Fruit fly (Drosophila melanogaster) whole organism, embryonic: ENCODE results near the gene CG10866.
A peak's percentile ranks its signal among the peaks of the same experiment; 100 is the strongest.

Experiments used
- Ada2b ChIP-seq: fragments of 200-800 bp; sonication (Bioruptor generic); IDR thresholded peaks from 2 replicates; pipeline ENCODE4 v1.3.6; 2022; ENCODE audit warnings: missing biosample characterization, missing genetic modification characterization
- Bteb2 ChIP-seq: fragments of 200-800 bp; sonication (Bioruptor generic); optimal IDR thresholded peaks from 2 replicates; lab custom pipeline; 2016; ENCODE audit warnings: missing biosample characterization, missing genetic modification characterization
- CG12219 ChIP-seq: fragments of 200-800 bp; sonication (Bioruptor generic); optimal IDR thresholded peaks from 3 replicates; lab custom pipeline; 2018; ENCODE audit warnings: missing biosample characterization, mild to moderate bottlenecking, missing genetic modification characterization
- CG14050 ChIP-seq: fragments of 200-800 bp; sonication (Bioruptor generic); IDR thresholded peaks from 3 replicates; pipeline ENCODE4 v1.3.6; 2022; ENCODE audit warnings: missing biosample characterization, missing genetic modification characterization
- CG1647 ChIP-seq: fragments of 200-800 bp; sonication (Bioruptor generic); optimal IDR thresholded peaks from 3 replicates; lab custom pipeline; 2016; ENCODE audit warnings: missing biosample characterization, missing genetic modification characterization
- CG17359 ChIP-seq: fragments of 200-800 bp; sonication (Bioruptor generic); optimal IDR thresholded peaks from 3 replicates; lab custom pipeline; 2018; ENCODE audit warnings: missing biosample characterization, mild to moderate bottlenecking, missing genetic modification characterization, moderate library complexity
- CG1832 ChIP-seq: fragments of 200-800 bp; sonication (Bioruptor generic); optimal IDR thresholded peaks from 2 replicates; lab custom pipeline; 2017; ENCODE audit warnings: missing biosample characterization, mild to moderate bottlenecking, missing genetic modification characterization, inconsistent platforms
- CG18619 ChIP-seq: fragments of 200-800 bp; sonication (Bioruptor generic); optimal IDR thresholded peaks from 3 replicates; lab custom pipeline; 2017; ENCODE audit warnings: missing biosample characterization, mild to moderate bottlenecking, missing genetic modification characterization
- CG2202 ChIP-seq: fragments of 200-800 bp; sonication (Bioruptor generic); optimal IDR thresholded peaks from 2 replicates; lab custom pipeline; 2018; ENCODE audit warnings: missing biosample characterization, mild to moderate bottlenecking, missing genetic modification characterization
- CG2875 ChIP-seq: fragments of 200-800 bp; sonication (Bioruptor generic); optimal IDR thresholded peaks from 2 replicates; lab custom pipeline; 2017; ENCODE audit warnings: missing biosample characterization, mild to moderate bottlenecking, missing genetic modification characterization, missing genetic modification reagents
- CG2889 ChIP-seq: fragments of 200-800 bp; sonication (Bioruptor generic); IDR thresholded peaks from 3 replicates; pipeline ENCODE4 v1.3.6; 2022; ENCODE audit warnings: missing biosample characterization, missing genetic modification characterization
- CG33213 ChIP-seq: fragments of 200-800 bp; sonication (Bioruptor generic); optimal IDR thresholded peaks from 3 replicates; lab custom pipeline; 2016; ENCODE audit warnings: missing biosample characterization, missing genetic modification characterization
- CG34224 ChIP-seq: fragments of 200-800 bp; sonication (Bioruptor generic); IDR thresholded peaks from 3 replicates; pipeline ENCODE4 v1.3.6; 2022; ENCODE audit warnings: missing biosample characterization, missing genetic modification characterization; ENCODE audit not compliant: partially characterized antibody
- CG34422 ChIP-seq: fragments of 200-800 bp; sonication (Bioruptor generic); IDR thresholded peaks from 3 replicates; pipeline ENCODE4 v1.3.6; 2022; ENCODE audit warnings: missing biosample characterization, missing genetic modification characterization
- CG3847 ChIP-seq: fragments of 200-800 bp; sonication (Bioruptor generic); IDR thresholded peaks from 2 replicates; pipeline ENCODE4 v1.3.6; 2022; ENCODE audit warnings: missing biosample characterization, missing genetic modification characterization
- CG8359 ChIP-seq: fragments of 200-800 bp; sonication (Bioruptor generic); optimal IDR thresholded peaks from 2 replicates; lab custom pipeline; 2017; ENCODE audit warnings: missing biosample characterization, mild to moderate bottlenecking, missing genetic modification characterization, borderline replicate concordance
- CG8388 ChIP-seq: fragments of 200-800 bp; sonication (Bioruptor generic); optimal IDR thresholded peaks from 2 replicates; lab custom pipeline; 2019; ENCODE audit warnings: missing biosample characterization, mild to moderate bottlenecking, missing genetic modification characterization, moderate library complexity
- CG8924 ChIP-seq: fragments of 200-800 bp; optimal IDR thresholded peaks from 3 replicates; lab custom pipeline; 2019; ENCODE audit warnings: missing biosample characterization, mild to moderate bottlenecking, missing genetic modification characterization, moderate library complexity
- Dek ChIP-seq: fragments of 200-800 bp; sonication (Bioruptor generic); optimal IDR thresholded peaks from 3 replicates; lab custom pipeline; 2019; ENCODE audit warnings: missing biosample characterization, mild to moderate bottlenecking, missing genetic modification characterization, moderate library complexity
- HLH4C ChIP-seq: fragments of 200-800 bp; sonication (Bioruptor generic); IDR thresholded peaks from 3 replicates; pipeline ENCODE4 v1.3.6; 2022; ENCODE audit warnings: missing biosample characterization, missing genetic modification characterization; ENCODE audit not compliant: partially characterized antibody
- HLH54F ChIP-seq: fragments of 200-800 bp; sonication (Bioruptor generic); optimal IDR thresholded peaks from 3 replicates; lab custom pipeline; 2016; ENCODE audit warnings: missing biosample characterization, missing genetic modification characterization
- Hand ChIP-seq: fragments of 200-800 bp; sonication (Bioruptor generic); optimal IDR thresholded peaks from 2 replicates; lab custom pipeline; 2017; ENCODE audit warnings: mild to moderate bottlenecking, missing biosample characterization, missing genetic modification reagents, missing genetic modification characterization
- Hmx ChIP-seq: fragments of 200-800 bp; sonication (Bioruptor generic); optimal IDR thresholded peaks from 2 replicates; lab custom pipeline; 2016; ENCODE audit warnings: missing biosample characterization, missing genetic modification characterization
- Hr78 ChIP-seq, 2 experiments: fragments of 200-800 bp in 1 of 2; fragments of >200 bp in 1 of 2; sonication (Bioruptor generic) in 1 of 2; optimal IDR thresholded peaks; 2 replicates each; lab custom pipeline; 2017 to 2019; ENCODE audit warnings: missing biosample characterization in 2 of 2, missing genetic modification characterization in 2 of 2, mild to moderate bottlenecking in 1 of 2, moderate library complexity in 1 of 2
- Kr ChIP-seq: fragments of 200-800 bp; sonication (Bioruptor generic); optimal IDR thresholded peaks from 2 replicates; lab custom pipeline; 2017; ENCODE audit warnings: missing biosample characterization, mild to moderate bottlenecking, missing genetic modification characterization
- Nf-YB ChIP-seq: fragments of 200-800 bp; sonication (Bioruptor generic); optimal IDR thresholded peaks from 3 replicates; lab custom pipeline; 2019; ENCODE audit warnings: missing biosample characterization, mild to moderate bottlenecking, missing genetic modification characterization, moderate library complexity
- Oaz ChIP-seq: fragments of 200-800 bp; sonication (Bioruptor generic); IDR thresholded peaks from 2 replicates; pipeline ENCODE4 v1.3.6; 2022; ENCODE audit warnings: missing biosample characterization, missing genetic modification characterization
- PHDP ChIP-seq: fragments of 200-800 bp; sonication (Bioruptor generic); optimal IDR thresholded peaks from 3 replicates; lab custom pipeline; 2018; ENCODE audit warnings: missing biosample characterization, mild to moderate bottlenecking, missing genetic modification characterization, moderate library complexity
- Sin3A ChIP-seq: fragments of >200 bp; optimal IDR thresholded peaks from 2 replicates; lab custom pipeline; 2018
- Taf1 ChIP-seq: fragments of 200-800 bp; sonication (Bioruptor generic); IDR thresholded peaks from 2 replicates; pipeline ENCODE4 v1.3.6; 2022; ENCODE audit warnings: missing biosample characterization, missing genetic modification characterization
- Vsx1 ChIP-seq: fragments of 200-800 bp; sonication (Bioruptor generic); optimal IDR thresholded peaks from 2 replicates; lab custom pipeline; 2017; ENCODE audit warnings: missing biosample characterization, mild to moderate bottlenecking, missing genetic modification characterization, missing genetic modification reagents
- ac ChIP-seq: fragments of 200-800 bp; sonication (Bioruptor generic); optimal IDR thresholded peaks from 3 replicates; lab custom pipeline; 2017; ENCODE audit warnings: missing biosample characterization, mild to moderate bottlenecking, missing genetic modification characterization
- amos ChIP-seq: fragments of 200-800 bp; sonication (Bioruptor generic); IDR thresholded peaks from 2 replicates; pipeline ENCODE4 v1.3.6; 2022; ENCODE audit warnings: missing biosample characterization, missing genetic modification characterization; ENCODE audit not compliant: partially characterized antibody
- caup ChIP-seq: fragments of 200-800 bp; sonication (Bioruptor generic); optimal IDR thresholded peaks from 3 replicates; lab custom pipeline; 2017; ENCODE audit warnings: missing biosample characterization, mild to moderate bottlenecking, missing genetic modification characterization, moderate library complexity; ENCODE audit not compliant: severe bottlenecking
- cg ChIP-seq: fragments of 200-800 bp; sonication (Bioruptor generic); optimal IDR thresholded peaks from 3 replicates; lab custom pipeline; 2019; ENCODE audit warnings: missing biosample characterization, mild to moderate bottlenecking, missing genetic modification characterization, moderate library complexity
- dmrt99B ChIP-seq: fragments of 200-800 bp; sonication (Bioruptor generic); optimal IDR thresholded peaks from 2 replicates; lab custom pipeline; 2018; ENCODE audit warnings: missing biosample characterization, mild to moderate bottlenecking, missing genetic modification characterization, moderate library complexity
- grn ChIP-seq: fragments of 200-800 bp; sonication (Bioruptor generic); optimal IDR thresholded peaks from 3 replicates; lab custom pipeline; 2017; ENCODE audit warnings: missing biosample characterization, missing genetic modification characterization
- gt ChIP-seq: fragments of 200-800 bp; sonication (Bioruptor generic); IDR thresholded peaks from 2 replicates; pipeline ENCODE4 v1.3.6; 2022; ENCODE audit warnings: missing biosample characterization, missing genetic modification characterization
- kay ChIP-seq: fragments of 200-800 bp; sonication (Bioruptor generic); optimal IDR thresholded peaks from 2 replicates; lab custom pipeline; 2016; ENCODE audit warnings: missing biosample characterization, missing genetic modification characterization
- mam ChIP-seq: fragments of 200-800 bp; sonication (Bioruptor generic); optimal IDR thresholded peaks from 3 replicates; lab custom pipeline; 2016; ENCODE audit warnings: missing biosample characterization, missing genetic modification characterization
- onecut ChIP-seq: fragments of 200-800 bp; sonication (Bioruptor generic); IDR thresholded peaks from 2 replicates; pipeline ENCODE4 v1.3.6; 2022; ENCODE audit warnings: missing biosample characterization, missing genetic modification characterization
- otp ChIP-seq: fragments of 200-800 bp; sonication (Bioruptor generic); IDR thresholded peaks from 3 replicates; pipeline ENCODE4, ENCODE4 v1.3.6; 2022; ENCODE audit warnings: missing biosample characterization, missing genetic modification characterization
- pnt ChIP-seq: fragments of 200-800 bp; sonication (Bioruptor generic); optimal IDR thresholded peaks from 3 replicates; lab custom pipeline; 2016; ENCODE audit warnings: missing biosample characterization, missing genetic modification characterization
- pzg ChIP-seq: fragments of 200-800 bp; sonication (Bioruptor generic); optimal IDR thresholded peaks from 3 replicates; lab custom pipeline; 2018; ENCODE audit warnings: missing biosample characterization, mild to moderate bottlenecking, missing genetic modification characterization, moderate library complexity
- ranshi ChIP-seq: fragments of 200-800 bp; sonication (Bioruptor generic); IDR thresholded peaks from 2 replicates; pipeline ENCODE4 v1.3.6; 2022; ENCODE audit warnings: missing biosample characterization, missing genetic modification characterization
- seq ChIP-seq: fragments of 200-800 bp; sonication (Bioruptor generic); IDR thresholded peaks from 2 replicates; pipeline ENCODE4 v1.3.6; 2022; ENCODE audit warnings: missing biosample characterization, missing genetic modification characterization
- sim ChIP-seq: fragments of 200-800 bp; sonication (Bioruptor generic); IDR thresholded peaks from 2 replicates; pipeline ENCODE4 v1.3.6; 2022; ENCODE audit warnings: missing biosample characterization, missing genetic modification characterization
- slou ChIP-seq: fragments of 200-800 bp; sonication (Bioruptor generic); optimal IDR thresholded peaks from 3 replicates; lab custom pipeline; 2016; ENCODE audit warnings: missing biosample characterization, missing genetic modification characterization
- so ChIP-seq: fragments of 200-800 bp; sonication (Bioruptor generic); IDR thresholded peaks from 3 replicates; pipeline ENCODE4 v1.3.6; 2022; ENCODE audit warnings: missing biosample characterization, missing genetic modification characterization
- zf30C ChIP-seq: fragments of 200-800 bp; sonication (Bioruptor generic); optimal IDR thresholded peaks from 3 replicates; lab custom pipeline; 2018; ENCODE audit warnings: missing biosample characterization, mild to moderate bottlenecking, missing genetic modification characterization
- zfh1 ChIP-seq: fragments of 200-800 bp; sonication (Bioruptor generic); IDR thresholded peaks from 3 replicates; pipeline ENCODE4 v1.3.6; 2022; ENCODE audit warnings: missing biosample characterization, missing genetic modification characterization

The CG10866 gene

DNA sequence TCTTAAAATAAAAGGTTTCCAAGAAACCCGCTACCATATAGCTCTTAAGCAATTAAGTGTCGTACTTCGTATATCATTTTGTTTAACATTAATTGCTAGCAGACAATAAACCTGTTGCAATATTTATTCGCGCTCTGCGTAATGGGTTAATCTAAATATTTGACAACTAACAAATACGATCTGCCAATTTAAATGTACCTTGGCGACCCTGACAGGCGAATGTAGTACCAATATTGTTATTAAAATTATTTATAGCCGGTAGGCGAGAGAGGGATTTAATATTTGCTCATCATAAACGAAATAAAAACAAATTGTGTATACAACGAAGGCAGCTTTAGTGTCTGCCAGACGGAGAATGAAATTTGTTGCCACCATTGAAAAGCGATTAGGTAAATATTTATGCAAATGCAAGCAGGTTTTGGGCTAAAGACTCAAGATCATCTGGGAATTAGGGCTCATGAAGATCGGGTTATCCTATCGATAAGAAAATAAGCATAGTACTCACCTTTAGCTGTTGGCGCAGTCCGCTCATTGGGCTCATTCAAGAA is 5.0 kb downstream of the CG10866 start (continued):
- TF ChIP-seq HLH54F (GFP tag; lab: Kevin White, UChicago) (no peak), pzg (GFP tag; lab: Kevin White, UChicago) (no peak), so (no peak), CG8359 (no peak), CG18619 (GFP tag; lab: Kevin White, UChicago) (peak; percentile 16), CG14050 (GFP tag; lab: Robert Waterston, UW) (no peak), Vsx1 (GFP tag; lab: Kevin White, UChicago) (peak; percentile 17), amos (GFP tag; lab: Robert Waterston, UW) (no peak), ac (GFP tag; lab: Kevin White, UChicago) (no peak), Nf-YB (GFP tag; lab: Kevin White, UChicago) (no peak), CG8388 (GFP tag; lab: Kevin White, UChicago) (no peak), zfh1 (GFP tag; lab: Robert Waterston, UW) (no peak), CG3847 (no peak), ranshi (0 out of 2 replicates have a peak, but pooled peaks have one; percentile 9), caup (GFP tag; lab: Kevin White, UChicago) (peak; percentile 77), PHDP (tag; lab: Kevin White, UChicago) (peak; percentile 61), seq (GFP tag; lab: Robert Waterston, UW) (no peak), Bteb2 (GFP tag; lab: Kevin White, UChicago) (peak; percentile 23), otp (no peak), Ada2b (GFP tag; lab: Robert Waterston, UW) (no peak), Kr (GFP tag; lab: Kevin White, UChicago) (no peak), onecut (GFP tag; lab: Robert Waterston, UW) (no peak), dmrt99B (tag; lab: Kevin White, UChicago) (no peak), CG17359 (tag; lab: Kevin White, UChicago) (no peak), HLH4C (GFP tag; lab: Robert Waterston, UW) (no peak), Hand (GFP tag; lab: Kevin White, UChicago) (peak; percentile 33), sim (GFP tag; lab: Robert Waterston, UW) (no peak), CG8924 (tag; lab: Kevin White, UChicago) (peak; percentile 8), cg (GFP tag; lab: Kevin White, UChicago) (no peak), gt (GFP tag; lab: Robert Waterston, UW) (no peak), CG12219 (GFP tag; lab: Kevin White, UChicago) (no peak), Hmx (no peak), CG2875 (GFP tag; lab: Kevin White, UChicago) (no peak), CG1832 (GFP tag; lab: Kevin White, UChicago) (no peak), Oaz (GFP tag; lab: Robert Waterston, UW) (no peak), CG34422 (no peak), Sin3A (no peak), grn (GFP tag; lab: Kevin White, UChicago) (no peak), CG1647 (GFP tag; lab: Kevin White, UChicago) (no peak), Dek (tag; lab: Kevin White, UChicago) (no peak), Hr78 (GFP tag; optimal IDR thresholded peaks at IDR 0.05; lab: Kevin White, UChicago) (no peak), CG34224 (GFP tag; lab: Robert Waterston, UW) (no peak), CG33213 (GFP tag; lab: Kevin White, UChicago) (no peak), Taf1 (GFP tag; lab: Robert Waterston, UW) (no peak), CG2889 (no peak), CG2202 (tag; lab: Kevin White, UChicago) (no peak), mam (GFP tag; lab: Kevin White, UChicago) (no peak), kay (no peak), zf30C (GFP tag; lab: Kevin White, UChicago) (no peak), slou (GFP tag; lab: Kevin White, UChicago) (no peak), pnt (no peak)
